Worm (Caenorhabditis elegans) whole organism, late embryonic: ENCODE measurements around the gene T01C3.2.

Experiments
- ceh-24 ChIP-seq: sonication (generic microtip); optimal IDR thresholded peaks from 2 replicates; lab custom pipeline; 2016; ENCODE audit warnings: mild to moderate bottlenecking, missing genetic modification characterization, missing compliant biosample characterization
- ceh-9 ChIP-seq: sonication (generic microtip); optimal IDR thresholded peaks from 2 replicates; lab custom pipeline; 2016; ENCODE audit warnings: mild to moderate bottlenecking, missing genetic modification characterization, inconsistent platforms, missing compliant biosample characterization

DNA sequence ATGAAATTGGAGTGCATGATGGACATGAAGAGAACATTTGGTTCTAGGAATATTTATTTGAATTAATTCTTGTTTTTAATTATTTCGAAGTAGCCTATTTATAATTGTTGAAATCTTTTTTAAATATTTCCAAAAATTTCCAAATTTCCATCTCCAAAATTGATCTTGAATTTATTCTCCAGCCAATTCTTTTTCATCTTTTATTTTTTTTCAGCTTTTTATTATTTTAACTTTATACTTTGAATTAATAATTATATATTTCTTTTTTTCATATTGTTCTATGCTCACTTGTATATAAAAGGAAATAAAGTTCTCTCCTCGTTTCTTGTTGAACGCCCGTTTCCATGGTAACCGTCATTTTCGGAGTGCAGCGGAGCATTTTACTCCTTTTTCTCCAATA, 11.0 kb upstream of the T01C3.2 start, which contains the start of gene xbx-1:
- no peak for TF ChIP-seq ceh-9
- TF ChIP-seq ceh-24 (tag; lab: Kevin White, UChicago), result no peak
